Fruit fly (Drosophila melanogaster): ENCODE measurements around the gene CG31909.
A peak's percentile ranks its signal among the peaks of the same experiment; 100 is the strongest.

CG31909 gene

DNA sequence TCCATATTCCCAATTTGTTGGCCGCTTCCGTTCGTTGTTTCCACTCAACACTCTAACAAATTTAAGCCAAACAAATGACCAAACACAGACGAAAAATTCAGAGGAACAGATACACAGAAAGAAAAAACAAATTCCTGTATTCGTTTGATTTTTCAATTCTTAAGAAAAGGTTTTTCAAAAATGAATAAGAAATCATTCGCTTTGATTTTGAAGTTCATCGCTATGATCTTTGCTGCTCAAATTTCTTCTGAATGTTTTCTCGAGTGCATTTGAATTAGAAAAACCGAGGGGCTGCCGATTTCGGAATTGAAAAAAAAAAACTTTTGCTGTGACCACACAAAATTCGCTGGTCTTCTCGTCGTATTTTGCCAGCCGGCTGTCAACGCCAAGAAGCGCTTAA is 8.7 kb downstream of the CG31909 start (continued):
- TF ChIP-seq Dp (GFP tag; optimal IDR thresholded peaks at IDR 0.05) (no peak), CG1832 (GFP tag; optimal IDR thresholded peaks at IDR 0.05) (no peak), cas (GFP tag; IDR thresholded peaks at IDR 0.05) (no peak), CG2712 (tag; optimal IDR thresholded peaks at IDR 0.05) (peak; percentile 66), Bgb (GFP tag; IDR thresholded peaks at IDR 0.05; ENCODE audit: partially characterized antibody) (no peak), CG14965 (GFP tag; optimal IDR thresholded peaks at IDR 0.05; ENCODE audit: borderline replicate concordance) (no peak), CG31365 (tag; optimal IDR thresholded peaks at IDR 0.05) (no peak), lbe (GFP tag; optimal IDR thresholded peaks at IDR 0.05) (no peak), fru (optimal IDR thresholded peaks at IDR 0.05) (no peak), twi (tag; optimal IDR thresholded peaks at IDR 0.05) (no peak), da (GFP tag; optimal IDR thresholded peaks at IDR 0.05) (no peak), CG1024 (GFP tag; IDR thresholded peaks at IDR 0.05) (no peak), Ets65A (GFP tag) (peak; percentile 75), hkb (optimal IDR thresholded peaks at IDR 0.05) (no peak), hkb (GFP tag; IDR thresholded peaks at IDR 0.05) (peak; percentile 56; the same call in 1 of the 2 replicates), CG3995 (GFP tag; optimal IDR thresholded peaks at IDR 0.05) (no peak), exex (tag; optimal IDR thresholded peaks at IDR 0.05) (no peak), pros (GFP tag; optimal IDR thresholded peaks at IDR 0.05) (no peak), toy (GFP tag; IDR thresholded peaks at IDR 0.05) (no peak), CG5180 (GFP tag; optimal IDR thresholded peaks at IDR 0.05) (no peak), CG15011 (GFP tag; optimal IDR thresholded peaks at IDR 0.05) (no peak), CG2678 (tag; optimal IDR thresholded peaks at IDR 0.05) (peak; percentile 46), tin (GFP tag; optimal IDR thresholded peaks at IDR 0.05) (peak; percentile 10), Drgx (GFP tag; IDR thresholded peaks at IDR 0.05) (no peak), dmrt11E (tag; optimal IDR thresholded peaks at IDR 0.05) (peak; percentile 23), CG17912 (GFP tag; optimal IDR thresholded peaks at IDR 0.05) (no peak), fd96Cb (tag; optimal IDR thresholded peaks at IDR 0.05) (peak; percentile 42), CG10959 (GFP tag; IDR thresholded peaks at IDR 0.05) (peak; percentile 17; the same call in 1 of the 2 replicates), her (GFP tag; optimal IDR thresholded peaks at IDR 0.05) (no peak), Vsx1 (GFP tag; optimal IDR thresholded peaks at IDR 0.05) (no peak), cad (GFP tag; optimal IDR thresholded peaks at IDR 0.05) (no peak), Gug (GFP tag; IDR thresholded peaks at IDR 0.05) (no peak), CG2875 (GFP tag; optimal IDR thresholded peaks at IDR 0.05) (peak; percentile 44), zen (tag; optimal IDR thresholded peaks at IDR 0.05) (peak; percentile 3), CG1792 (GFP tag; optimal IDR thresholded peaks at IDR 0.05) (no peak), tx (GFP tag; optimal IDR thresholded peaks at IDR 0.05) (no peak), yki (optimal IDR thresholded peaks at IDR 0.05) (no peak), CG10321 (GFP tag; IDR thresholded peaks at IDR 0.05) (no peak), GATAe (GFP tag; conservative IDR thresholded peaks at IDR 0.05) (no peak), CG30020 (tag; optimal IDR thresholded peaks at IDR 0.05) (no peak), psq (GFP tag; optimal IDR thresholded peaks at IDR 0.05) (no peak), p53 (GFP tag; optimal IDR thresholded peaks at IDR 0.05) (no peak), Scr (GFP tag; IDR thresholded peaks at IDR 0.05; ENCODE audit: partially characterized antibody) (no peak), CoRest (tag; optimal IDR thresholded peaks at IDR 0.05) (no peak), slp2 (GFP tag; optimal IDR thresholded peaks at IDR 0.05) (peak; percentile 39), CG6791 (GFP tag; IDR thresholded peaks at IDR 0.05; ENCODE audit: partially characterized antibody) (no peak), CG43689 (GFP tag; IDR thresholded peaks at IDR 0.05) (no peak), Optix (GFP tag; IDR thresholded peaks at IDR 0.05) (no peak), hbn (GFP tag; IDR thresholded peaks at IDR 0.05; ENCODE audit: partially characterized antibody) (no peak), CG1603 (tag; optimal IDR thresholded peaks at IDR 0.05) (peak; percentile 45), Sox100B (GFP tag; optimal IDR thresholded peaks at IDR 0.05) (peak; percentile 36), CG6854 (GFP tag; optimal IDR thresholded peaks at IDR 0.05) (no peak), CG18619 (GFP tag; optimal IDR thresholded peaks at IDR 0.05) (no peak)
